Worm (Caenorhabditis elegans): Measurements from ENCODE around the gene C34C12.1.

DNA sequence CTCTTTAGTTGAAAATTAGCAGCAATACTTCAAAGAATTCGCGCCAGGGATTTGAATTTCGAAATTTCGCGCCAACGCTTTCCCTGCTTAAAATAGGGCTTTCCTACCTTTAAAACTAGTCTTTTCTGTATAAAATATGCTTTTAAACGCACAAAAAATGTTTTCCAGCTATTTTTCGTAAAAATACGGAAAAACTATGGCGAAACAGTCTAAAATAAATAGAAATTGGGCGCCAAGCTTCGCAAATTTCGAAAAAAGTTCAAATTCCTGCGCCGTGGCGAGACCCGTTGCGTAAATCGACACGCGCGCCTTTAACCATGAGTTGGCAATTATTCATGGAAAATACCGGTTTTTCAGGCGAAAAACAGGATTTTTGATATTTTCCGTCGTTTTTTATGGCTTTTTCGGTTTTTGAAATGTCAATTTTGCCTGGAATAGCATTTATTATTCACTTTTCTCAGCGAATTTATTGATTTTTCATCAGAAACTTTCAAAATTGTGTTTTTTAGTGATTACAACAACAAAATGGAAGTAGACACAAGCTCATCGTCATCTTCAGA lies 49.7 kb upstream of the C34C12.1 start, which contains the start of the genes npp-9 and F59A2.5:
- TF ChIP-seq egl-27 (tag; optimal IDR thresholded peaks at IDR 0.05) (no peak), nhr-76 (tag; optimal IDR thresholded peaks at IDR 0.05) (no peak), ces-1 (GFP tag; optimal IDR thresholded peaks at IDR 0.05) (no peak), nhr-28 (tag; optimal IDR thresholded peaks at IDR 0.05) (no peak), aly-2 (tag; optimal IDR thresholded peaks at IDR 0.05) (no peak), pha-4 (GFP tag; IDR thresholded peaks at IDR 0.05) (no peak), pha-4 (tag; optimal IDR thresholded peaks at IDR 0.05) (no peak), pqm-1 (tag; optimal IDR thresholded peaks at IDR 0.05) (no peak), zfp-2 (tag; optimal IDR thresholded peaks at IDR 0.05) (no peak), madf-5 (GFP tag; IDR thresholded peaks at IDR 0.05) (no peak), nhr-41 (GFP tag; IDR thresholded peaks at IDR 0.05) (no peak), F37D6.2 (tag; optimal IDR thresholded peaks at IDR 0.05) (no peak), snpc-4 (tag; optimal IDR thresholded peaks at IDR 0.05) (no peak), lin-15B (tag; optimal IDR thresholded peaks at IDR 0.05) (no peak), F26F4.8 (GFP tag; conservative IDR thresholded peaks at IDR 0.05) (no peak)

Measured in whole organism, L4 larva.